Worm (Caenorhabditis elegans): ENCODE data around the gene exc-7.
A peak's percentile ranks its signal among the peaks of the same experiment; 100 is the strongest.

exc-7 gene

ce11 chrII:9591071-9591470 is 15.3 kb downstream of the exc-7 start, which contains the start of the genes E02H1.1 and tag-124:
TSS of gene E02H1.1 (minus strand) at chrII:9591164.
TSS of gene tag-124 (plus strand) at chrII:9591292.
- peak; percentile 40 for TF ChIP-seq him-1 (tag; optimal IDR thresholded peaks at IDR 0.05)
- peak; percentile 69 for TF ChIP-seq ceh-27 (GFP tag; optimal IDR thresholded peaks at IDR 0.05)
- no peak for TF ChIP-seq C06A6.2 (GFP tag; conservative IDR thresholded peaks at IDR 0.05)
- no peak for TF ChIP-seq nhr-80 (tag; optimal IDR thresholded peaks at IDR 0.05)
- no peak for TF ChIP-seq T07F8.4 (tag; optimal IDR thresholded peaks at IDR 0.05)
- TF ChIP-seq ceh-58 (GFP tag; IDR thresholded peaks at IDR 0.05) = no peak
- TF ChIP-seq cebp-1 (GFP tag; IDR thresholded peaks at IDR 0.05) = no peak
- peak; percentile 58 for TF ChIP-seq cebp-1 (tag; optimal IDR thresholded peaks at IDR 0.05)
- peak; percentile 35 for TF ChIP-seq lin-54 (GFP tag; optimal IDR thresholded peaks at IDR 0.05)
- TF ChIP-seq B0019.2 (GFP tag; conservative IDR thresholded peaks at IDR 0.05) = no peak
- no peak for TF ChIP-seq aptf-3 (GFP tag; IDR thresholded peaks at IDR 0.05)
- TF ChIP-seq lsl-1 (GFP tag; optimal IDR thresholded peaks at IDR 0.05) = peak; percentile 27
- TF ChIP-seq fkh-3 (tag; optimal IDR thresholded peaks at IDR 0.05) = no peak
- TF ChIP-seq K12H6.12 (tag; optimal IDR thresholded peaks at IDR 0.05) = peak; percentile 48
- no peak for TF ChIP-seq pbrm-1 (GFP tag; IDR thresholded peaks at IDR 0.05)
- TF ChIP-seq atf-7 (tag; optimal IDR thresholded peaks at IDR 0.05) = no peak
- TF ChIP-seq D2030.7 (GFP tag; IDR thresholded peaks at IDR 0.05) = no peak
- peak; percentile 70; the same call in 1 of the 2 replicates for TF ChIP-seq madf-6 (GFP tag; IDR thresholded peaks at IDR 0.05)
- TF ChIP-seq mes-4 (tag; optimal IDR thresholded peaks at IDR 0.05) = no peak
- no peak for TF ChIP-seq T26A5.8 (tag; optimal IDR thresholded peaks at IDR 0.05)
- no peak for TF ChIP-seq tbx-9 (tag; optimal IDR thresholded peaks at IDR 0.05; ENCODE audit: borderline replicate concordance)
- no peak for TF ChIP-seq unc-62 (GFP tag; optimal IDR thresholded peaks at IDR 0.05)
- no peak for TF ChIP-seq attf-5 (GFP tag; optimal IDR thresholded peaks at IDR 0.05)
- TF ChIP-seq ceh-100 (GFP tag; IDR thresholded peaks at IDR 0.05) = peak; percentile 57
- TF ChIP-seq madf-10 (tag; optimal IDR thresholded peaks at IDR 0.05) = peak; percentile 32
- peak; percentile 29; the same call in 1 of the 2 replicates for TF ChIP-seq madf-8 (GFP tag; conservative IDR thresholded peaks at IDR 0.05)
- peak in 1 of 2 experiments; percentile 68 for TF ChIP-seq rec-8 (tag; optimal IDR thresholded peaks at IDR 0.05)
- TF ChIP-seq ztf-6 (GFP tag; IDR thresholded peaks at IDR 0.05) = 0 out of 2 replicates have a peak, but pooled peaks have one; percentile 34
- TF ChIP-seq rpc-1 (optimal IDR thresholded peaks at IDR 0.05) = no peak
- no peak for TF ChIP-seq rpc-1 (tag; optimal IDR thresholded peaks at IDR 0.05)
- TF ChIP-seq tbp1 (GFP tag; optimal IDR thresholded peaks at IDR 0.05) = peak; percentile 21
- no peak for TF ChIP-seq snpc-4 (GFP tag; optimal IDR thresholded peaks at IDR 0.05)
- peak in 2 of 4 experiments; percentile 22 to 29 for TF ChIP-seq snpc-4 (tag; optimal IDR thresholded peaks at IDR 0.05)
- no peak for TF ChIP-seq egl-18 (GFP tag; IDR thresholded peaks at IDR 0.05)
- peak; percentile 76; the same call in 1 of the 2 replicates for TF ChIP-seq K11D2.4 (GFP tag; IDR thresholded peaks at IDR 0.05)
- TF ChIP-seq let-607 (tag; optimal IDR thresholded peaks at IDR 0.05) = peak in 1 of 2 experiments; percentile 62
- TF ChIP-seq attf-3 (GFP tag; conservative IDR thresholded peaks at IDR 0.05) = peak; percentile 59
- no peak for TF ChIP-seq F52B5.7 (tag; optimal IDR thresholded peaks at IDR 0.05)
- TF ChIP-seq mel-28 (tag; optimal IDR thresholded peaks at IDR 0.05; ENCODE audit: borderline replicate concordance) = no peak
- TF ChIP-seq ztf-22 (GFP tag; optimal IDR thresholded peaks at IDR 0.05) = no peak
- no peak for TF ChIP-seq hlh-12 (tag; optimal IDR thresholded peaks at IDR 0.05)
- TF ChIP-seq rcor-1 (GFP tag; IDR thresholded peaks at IDR 0.05) = peak; percentile 62
- TF ChIP-seq ceh-79 (tag; optimal IDR thresholded peaks at IDR 0.05) = no peak
- TF ChIP-seq dpff-1 (tag; optimal IDR thresholded peaks at IDR 0.05) = no peak
- no peak for TF ChIP-seq Y67H2A.10 (GFP tag; conservative IDR thresholded peaks at IDR 0.05)
- 0 out of 2 replicates have a peak, but pooled peaks have one; percentile 31 for TF ChIP-seq attf-6 (GFP tag; IDR thresholded peaks at IDR 0.05)
- peak; percentile 70 for TF ChIP-seq lin-40 (tag; optimal IDR thresholded peaks at IDR 0.05)
- no peak for TF ChIP-seq Y79H2A.3 (GFP tag; conservative IDR thresholded peaks at IDR 0.05)
- TF ChIP-seq ztf-28 (GFP tag; IDR thresholded peaks at IDR 0.05) = peak; percentile 64; the same call in 1 of the 2 replicates
- TF ChIP-seq ceh-91 (GFP tag; IDR thresholded peaks at IDR 0.05) = no peak
